Worm (Caenorhabditis elegans) whole organism, L1 larva: ENCODE results near the gene Y47D7A.15.

ENCODE experiments used
- aly-2 ChIP-seq: fragments of 150-350 bp; optimal IDR thresholded peaks from 2 replicates; lab custom pipeline; 2014; ENCODE audit warnings: missing biosample characterization, missing genetic modification characterization
- isw-1 ChIP-seq: fragments of 200-800 bp; sonication (Bioruptor generic); IDR thresholded peaks from 2 replicates; pipeline ENCODE4 v1.3.6; 2022; ENCODE audit warnings: missing genetic modification characterization, missing compliant biosample characterization
- lin-39 ChIP-seq: fragments of 150-350 bp; optimal IDR thresholded peaks from 2 replicates; lab custom pipeline; 2014; ENCODE audit warnings: missing biosample characterization, missing genetic modification reagents, missing genetic modification characterization
- nhr-12 ChIP-seq: sonication (generic microtip); optimal IDR thresholded peaks from 2 replicates; lab custom pipeline; 2017; ENCODE audit warnings: missing biosample characterization, missing genetic modification characterization
- nhr-237 ChIP-seq: fragments of 150-350 bp; optimal IDR thresholded peaks from 2 replicates; lab custom pipeline; 2014; ENCODE audit warnings: missing biosample characterization, missing genetic modification characterization
- skn-1 ChIP-seq: fragments of 150-350 bp; optimal IDR thresholded peaks from 2 replicates; lab custom pipeline; 2014; ENCODE audit warnings: missing biosample characterization, missing genetic modification characterization
- zag-1 ChIP-seq: fragments of 150-350 bp; optimal IDR thresholded peaks from 2 replicates; lab custom pipeline; 2014; ENCODE audit warnings: missing biosample characterization, missing genetic modification characterization

DNA sequence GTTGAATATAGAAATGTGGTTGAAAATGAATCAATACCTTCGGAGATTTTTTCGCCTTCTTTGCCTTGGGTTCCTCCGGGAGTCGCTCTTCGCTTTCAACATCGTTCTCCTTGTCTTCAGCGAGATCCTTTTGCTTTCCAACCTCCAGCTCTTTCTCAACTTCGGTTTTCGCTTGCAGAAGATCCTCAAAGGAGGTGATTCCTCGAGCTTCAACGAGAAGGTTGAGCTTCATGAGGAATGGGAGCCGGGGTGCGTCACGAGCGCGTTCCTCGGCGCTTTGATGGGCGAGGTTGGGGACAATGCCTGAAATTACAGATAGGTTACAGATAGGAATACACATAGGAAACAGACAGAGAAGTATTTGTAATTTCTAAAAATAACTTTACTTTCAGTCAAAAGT is 34.1 kb downstream of the Y47D7A.15 start:
- TF ChIP-seq nhr-12 (tag; lab: Kevin White, UChicago): no peak
- no peak for TF ChIP-seq nhr-237
- TF ChIP-seq skn-1 (tag; lab: Kevin White, UChicago): no peak
- no peak for TF ChIP-seq lin-39 (tag; lab: Kevin White, UChicago)
- no peak for TF ChIP-seq isw-1 (GFP tag; lab: Robert Waterston, UW)
- TF ChIP-seq zag-1 (tag; lab: Kevin White, UChicago): no peak
- TF ChIP-seq aly-2 (tag; lab: Kevin White, UChicago): no peak
